Fruit fly (Drosophila melanogaster) whole organism, embryonic: ENCODE measurements around the gene Rpt4.

Source experiments
- CG4707 ChIP-seq: fragments of 200-800 bp; sonication (Bioruptor generic); optimal IDR thresholded peaks from 2 replicates; lab custom pipeline; 2018; ENCODE audit warnings: missing biosample characterization, mild to moderate bottlenecking, missing genetic modification characterization, moderate library complexity
- HLH3B ChIP-seq: fragments of 200-800 bp; sonication (Bioruptor generic); IDR thresholded peaks from 2 replicates; pipeline ENCODE4 v1.3.6; 2022; ENCODE audit warnings: missing biosample characterization, missing genetic modification characterization
- Taf1 ChIP-seq: fragments of 200-800 bp; sonication (Bioruptor generic); IDR thresholded peaks from 2 replicates; pipeline ENCODE4 v1.3.6; 2022; ENCODE audit warnings: missing biosample characterization, missing genetic modification characterization
- psq ChIP-seq: fragments of 200-800 bp; sonication (Bioruptor generic); optimal IDR thresholded peaks from 2 replicates; lab custom pipeline; 2017; ENCODE audit warnings: missing biosample characterization, missing genetic modification characterization
- ssp ChIP-seq: fragments of 200-800 bp; sonication (Bioruptor generic); IDR thresholded peaks from 2 replicates; pipeline ENCODE4 v1.3.6; 2022; ENCODE audit warnings: missing biosample characterization, missing genetic modification characterization
- stwl ChIP-seq: fragments of 200-800 bp; sonication (Bioruptor generic); optimal IDR thresholded peaks from 3 replicates; lab custom pipeline; 2018; ENCODE audit warnings: missing biosample characterization, mild to moderate bottlenecking, missing genetic modification characterization, moderate library complexity
- ttk ChIP-seq: fragments of 200-800 bp; sonication (Bioruptor generic); IDR thresholded peaks from 2 replicates; pipeline ENCODE4 v2.1.2; 2022; ENCODE audit warnings: missing biosample characterization, missing genetic modification characterization
- vfl ChIP-seq: fragments of 200-800 bp; sonication (Bioruptor generic); optimal IDR thresholded peaks from 2 replicates; lab custom pipeline; 2016; ENCODE audit warnings: missing biosample characterization, missing genetic modification characterization

- TF ChIP-seq ttk (GFP tag; lab: Robert Waterston, UW) (no peak), psq (GFP tag; lab: Kevin White, UChicago) (no peak), Taf1 (GFP tag; lab: Robert Waterston, UW) (no peak), CG4707 (GFP tag; lab: Kevin White, UChicago) (no peak), stwl (tag; lab: Kevin White, UChicago) (no peak), ssp (GFP tag; lab: Robert Waterston, UW) (no peak), vfl (GFP tag; lab: Kevin White, UChicago) (no peak), HLH3B (no peak)
Observed at dm6 chrX:6308852-6309251, 17.8 kb upstream of the Rpt4 start, which contains the start of gene CG15894.
